Worm (Caenorhabditis elegans) whole organism, L2 larva: ENCODE measurements around the gene vap-2.

Experiments used
- lin-11 ChIP-seq: fragments of 150-350 bp; sonication (generic microtip); optimal IDR thresholded peaks from 2 replicates; lab custom pipeline; 2014; ENCODE audit warnings: missing biosample characterization, missing genetic modification characterization, inconsistent platforms, mixed read lengths
- mdl-1 ChIP-seq, 2 experiments: fragments of 150-350 bp in 1 of 2; sonication (generic microtip) in 1 of 2; optimal IDR thresholded peaks; 2 replicates each; lab custom pipeline; 2017; ENCODE audit warnings: missing biosample characterization in 2 of 2, missing genetic modification characterization in 2 of 2
- nhr-12 ChIP-seq: fragments of 150-350 bp; optimal IDR thresholded peaks from 2 replicates; lab custom pipeline; 2014; ENCODE audit warnings: missing biosample characterization, missing genetic modification characterization
- nhr-6 ChIP-seq: fragments of 150-350 bp; optimal IDR thresholded peaks from 2 replicates; lab custom pipeline; 2014; ENCODE audit warnings: missing biosample characterization, missing genetic modification characterization
- snpc-4 ChIP-seq: fragments of 150-350 bp; optimal IDR thresholded peaks from 2 replicates; lab custom pipeline; 2014; ENCODE audit warnings: missing biosample characterization, missing genetic modification characterization

DNA sequence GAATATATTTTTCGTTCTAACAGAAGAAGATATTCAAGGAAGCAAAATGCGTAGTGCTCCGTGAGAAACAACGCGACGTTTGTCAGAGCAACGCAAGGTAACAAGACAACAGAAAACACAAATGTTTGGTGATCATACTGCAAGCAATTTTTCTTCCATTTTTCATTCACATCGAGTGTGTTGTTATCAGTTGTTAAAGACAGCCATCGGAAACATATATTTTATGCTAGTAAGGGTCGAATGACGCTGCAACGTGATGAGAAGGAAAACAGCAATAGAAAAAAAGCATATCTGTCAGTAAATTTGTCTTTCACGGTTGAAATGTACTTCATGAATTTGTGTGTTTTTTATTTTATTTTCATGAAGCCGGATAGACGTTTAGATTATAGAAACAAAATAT is 44.2 kb downstream of the vap-2 start:
- TF ChIP-seq nhr-12 (tag; lab: Kevin White, UChicago) (no peak), mdl-1 (tag; optimal IDR thresholded peaks at IDR 0.05; lab: Kevin White, UChicago) (no peak), lin-11 (no peak), nhr-6 (tag; lab: Kevin White, UChicago) (no peak), snpc-4 (tag; lab: Kevin White, UChicago) (no peak)
